Worm (Caenorhabditis elegans) whole organism, L4 larva: Measurements from ENCODE around the gene F13B6.1.

Experiments used
- F10B5.3 ChIP-seq: sonication (generic microtip); optimal IDR thresholded peaks from 2 replicates; lab custom pipeline; 2016; ENCODE audit warnings: mild to moderate bottlenecking, missing genetic modification characterization, missing compliant biosample characterization
- F37D6.2 ChIP-seq: sonication (generic microtip); optimal IDR thresholded peaks from 2 replicates; lab custom pipeline; 2016; ENCODE audit warnings: mild to moderate bottlenecking, missing genetic modification characterization, missing compliant biosample characterization
- F49E8.2 ChIP-seq: sonication (generic microtip); optimal IDR thresholded peaks from 2 replicates; lab custom pipeline; 2016; ENCODE audit warnings: missing compliant biosample characterization, mild to moderate bottlenecking, missing genetic modification characterization, borderline replicate concordance
- R02D3.7 ChIP-seq: fragments of 150-350 bp; sonication (generic microtip); optimal IDR thresholded peaks from 3 replicates; lab custom pipeline; 2014; ENCODE audit warnings: missing biosample characterization, missing genetic modification characterization
- T26A8.4 ChIP-seq: fragments of 200-800 bp; sonication (Bioruptor generic); IDR thresholded peaks from 2 replicates; pipeline ENCODE4 v1.3.6; 2022; ENCODE audit warnings: missing genetic modification characterization, missing compliant biosample characterization
- Y105C5A.15 ChIP-seq: fragments of 200-800 bp; sonication (Bioruptor generic); IDR thresholded peaks from 2 replicates; pipeline ENCODE4 v1.3.6; 2022; ENCODE audit warnings: missing genetic modification characterization, missing compliant biosample characterization
- Y75B8A.6 ChIP-seq: fragments of 200-800 bp; sonication (Bioruptor generic); IDR thresholded peaks from 2 replicates; pipeline ENCODE4 v1.3.6; 2022; ENCODE audit warnings: missing genetic modification reagents, missing genetic modification characterization, missing compliant biosample characterization
- aha-1 ChIP-seq: fragments of 150-350 bp; peaks from one replicate; lab custom pipeline; 2014; ENCODE audit warnings: missing biosample characterization, missing genetic modification characterization
- ama-1 ChIP-seq: fragments of 150-350 bp; optimal IDR thresholded peaks from 2 replicates; lab custom pipeline; 2014; ENCODE audit warnings: inconsistent platforms, mixed read lengths
- attf-4 ChIP-seq: sonication (generic microtip); optimal IDR thresholded peaks from 3 replicates; lab custom pipeline; 2017; ENCODE audit warnings: missing biosample characterization, missing genetic modification characterization
- ceh-44 ChIP-seq: fragments of 200-800 bp; sonication (Bioruptor generic); IDR thresholded peaks from 2 replicates; pipeline ENCODE4 v1.3.6; 2022; ENCODE audit warnings: missing genetic modification reagents, missing genetic modification characterization, missing compliant biosample characterization
- ceh-82 ChIP-seq: sonication (generic microtip); optimal IDR thresholded peaks from 2 replicates; lab custom pipeline; 2017; ENCODE audit warnings: missing biosample characterization, missing genetic modification characterization
- ces-1 ChIP-seq: fragments of 150-350 bp; sonication (generic microtip); optimal IDR thresholded peaks from 4 replicates; lab custom pipeline; 2014; ENCODE audit warnings: missing biosample characterization, missing genetic modification reagents, missing genetic modification characterization
- cey-2 ChIP-seq: sonication (generic microtip); optimal IDR thresholded peaks from 3 replicates; lab custom pipeline; 2017; ENCODE audit warnings: missing genetic modification characterization, mild to moderate bottlenecking, missing compliant biosample characterization, antibody characterized with exemption, borderline replicate concordance; ENCODE audit not compliant: insufficient read depth
- daf-16 ChIP-seq, 3 experiments: sonication (generic microtip); optimal IDR thresholded peaks; 2 replicates each; lab custom pipeline; 2016 to 2017; ENCODE audit warnings: missing genetic modification characterization in 3 of 3, missing genetic modification reagents in 3 of 3, mild to moderate bottlenecking in 2 of 3, missing compliant biosample characterization in 2 of 3, missing biosample characterization in 1 of 3, moderate library complexity in 1 of 3
- egl-43 ChIP-seq: fragments of 200-800 bp; sonication (Bioruptor generic); IDR thresholded peaks from 2 replicates; pipeline ENCODE4 v1.3.6; 2022; ENCODE audit warnings: missing genetic modification reagents, missing genetic modification characterization, missing compliant biosample characterization
- fkh-10 ChIP-seq: fragments of 150-350 bp; optimal IDR thresholded peaks from 2 replicates; lab custom pipeline; 2014; ENCODE audit warnings: missing biosample characterization, missing genetic modification reagents, missing genetic modification characterization
- hif-1 ChIP-seq, 2 experiments: sonication (generic microtip); optimal IDR thresholded peaks; 2 replicates each; lab custom pipeline; 2016 to 2017; ENCODE audit warnings: missing compliant biosample characterization in 2 of 2, missing genetic modification characterization in 2 of 2, missing genetic modification reagents in 2 of 2, missing genotype in 2 of 2, mild to moderate bottlenecking in 1 of 2
- hlh-11 ChIP-seq: fragments of 200-800 bp; sonication (Bioruptor generic); optimal IDR thresholded peaks from 2 replicates; lab custom pipeline; 2018; ENCODE audit warnings: mild to moderate bottlenecking, missing genetic modification characterization, missing compliant biosample characterization
- jun-1 ChIP-seq: fragments of 150-350 bp; optimal IDR thresholded peaks from 2 replicates; lab custom pipeline; 2014; ENCODE audit warnings: missing biosample characterization, missing genetic modification reagents, missing genetic modification characterization
- lin-38 ChIP-seq: fragments of 200-800 bp; sonication (Bioruptor generic); IDR thresholded peaks from 2 replicates; pipeline ENCODE4 v1.3.6; 2022; ENCODE audit warnings: missing genetic modification reagents, missing genetic modification characterization, missing compliant biosample characterization
- mep-1 ChIP-seq: fragments of 150-350 bp; sonication (generic microtip); optimal IDR thresholded peaks from 3 replicates; lab custom pipeline; 2014; ENCODE audit warnings: missing biosample characterization, missing genetic modification characterization
- mxl-2 ChIP-seq: fragments of 200-800 bp; sonication (Bioruptor generic); conservative IDR thresholded peaks from 2 replicates; pipeline ENCODE4 v1.3.6; 2022; ENCODE audit warnings: missing genetic modification reagents, missing genetic modification characterization, missing compliant biosample characterization
- mxl-3 ChIP-seq: fragments of 200-800 bp; sonication (Bioruptor generic); optimal IDR thresholded peaks from 2 replicates; lab custom pipeline; 2018; ENCODE audit warnings: mild to moderate bottlenecking, missing genetic modification characterization, missing compliant biosample characterization
- nhr-237 ChIP-seq: sonication (generic microtip); optimal IDR thresholded peaks from 2 replicates; lab custom pipeline; 2017; ENCODE audit warnings: missing biosample characterization, missing genetic modification characterization
- nhr-28 ChIP-seq: fragments of 150-350 bp; optimal IDR thresholded peaks from 2 replicates; lab custom pipeline; 2014; ENCODE audit warnings: missing biosample characterization, missing genetic modification characterization
- nhr-48 ChIP-seq: sonication (generic microtip); optimal IDR thresholded peaks from 2 replicates; lab custom pipeline; 2016; ENCODE audit warnings: mild to moderate bottlenecking, missing genetic modification characterization, missing compliant biosample characterization
- nhr-6 ChIP-seq: fragments of 150-350 bp; optimal IDR thresholded peaks from 2 replicates; lab custom pipeline; 2014; ENCODE audit warnings: missing biosample characterization, missing genetic modification characterization
- php-3 ChIP-seq: fragments of 200-800 bp; sonication (Bioruptor generic); IDR thresholded peaks from 2 replicates; pipeline ENCODE4 v1.3.6; 2022; ENCODE audit warnings: missing genetic modification reagents, missing genetic modification characterization, missing compliant biosample characterization
- sdz-12 ChIP-seq: fragments of 200-800 bp; sonication (Bioruptor generic); optimal IDR thresholded peaks from 2 replicates; lab custom pipeline; 2018; ENCODE audit warnings: mild to moderate bottlenecking, missing genetic modification characterization, missing compliant biosample characterization
- spr-1 ChIP-seq: sonication (generic microtip); optimal IDR thresholded peaks from 2 replicates; lab custom pipeline; 2016; ENCODE audit warnings: mild to moderate bottlenecking, missing genetic modification characterization, missing compliant biosample characterization
- tag-97 ChIP-seq: fragments of 200-800 bp; sonication (Bioruptor generic); IDR thresholded peaks from 2 replicates; pipeline ENCODE4 v1.3.6; 2022; ENCODE audit warnings: missing genetic modification characterization, missing compliant biosample characterization
- unc-39 ChIP-seq: sonication (generic microtip); optimal IDR thresholded peaks from 2 replicates; lab custom pipeline; 2017; ENCODE audit warnings: missing biosample characterization, missing genetic modification characterization
- unc-62 ChIP-seq, 3 experiments: fragments of 150-350 bp in 1 of 3; sonication (generic microtip); optimal IDR thresholded peaks in 2 of 3; peaks in 1 of 3; 1 replicate in 1 of 3; 2 replicates in 2 of 3; lab custom pipeline; 2014 to 2017; ENCODE audit warnings: missing biosample characterization in 3 of 3, missing genetic modification characterization in 3 of 3, missing genetic modification reagents in 3 of 3, missing genotype in 1 of 3
- vab-7 ChIP-seq: fragments of 200-800 bp; sonication (Bioruptor generic); IDR thresholded peaks from 2 replicates; pipeline ENCODE4 v1.3.6; 2022; ENCODE audit warnings: missing genetic modification reagents, missing genetic modification characterization, missing compliant biosample characterization
- ztf-11 ChIP-seq: fragments of 150-350 bp; optimal IDR thresholded peaks from 2 replicates; lab custom pipeline; 2014; ENCODE audit warnings: missing biosample characterization, missing genetic modification characterization
- ztf-7 ChIP-seq: fragments of 150-350 bp; optimal IDR thresholded peaks from 2 replicates; lab custom pipeline; 2014; ENCODE audit warnings: missing biosample characterization, missing genetic modification characterization

The F13B6.1 gene

ce11 chrIV:7456225-7456624 lies at the start of gene F13B6.1:
F13B6.1 (plus strand) TSS chrIV:7456525.
- TF ChIP-seq T26A8.4 (GFP tag; lab: Robert Waterston, UW) (no peak), tag-97 (GFP tag; lab: Robert Waterston, UW) (no peak), egl-43 (GFP tag; lab: Robert Waterston, UW) (no peak), nhr-48 (tag; lab: Kevin White, UChicago) (no peak), unc-39 (tag; lab: Kevin White, UChicago) (no peak), attf-4 (tag; lab: Kevin White, UChicago) (no peak), hlh-11 (tag; lab: Kevin White, UChicago) (no peak), jun-1 (tag; lab: Kevin White, UChicago) (no peak), cey-2 (tag; lab: Kevin White, UChicago) (no peak), mxl-2 (GFP tag; lab: Robert Waterston, UW) (no peak), R02D3.7 (tag; lab: Kevin White, UChicago) (no peak), Y105C5A.15 (GFP tag; lab: Robert Waterston, UW) (no peak), spr-1 (tag; lab: Kevin White, UChicago) (no peak), F49E8.2 (no peak), nhr-237 (tag; lab: Kevin White, UChicago) (no peak), nhr-6 (no peak), ama-1 (lab: Kevin White, UChicago) (no peak)

- TF ChIP-seq nhr-28 (peak; percentile 31), mxl-3 (GFP tag; lab: Kevin White, UChicago) (no peak)
These were observed 49.6 kb upstream of the F13B6.1 start for ce11 chrIV:7406690-7407089.

- TF ChIP-seq aha-1 (tag; lab: Kevin White, UChicago) = peak; percentile 1
- no peak for TF ChIP-seq F49E8.2
- no peak for TF ChIP-seq hif-1 (tag; optimal IDR thresholded peaks at IDR 0.05; lab: Kevin White, UChicago)
- no peak for TF ChIP-seq spr-1 (tag; lab: Kevin White, UChicago)
- peak; percentile 86 for TF ChIP-seq fkh-10 (GFP tag; lab: Kevin White, UChicago)
- TF ChIP-seq F37D6.2 = no peak
- no peak for TF ChIP-seq lin-38 (GFP tag; lab: Robert Waterston, UW)
- TF ChIP-seq mep-1 (tag; lab: Kevin White, UChicago) = no peak
- TF ChIP-seq ceh-44 (GFP tag; lab: Robert Waterston, UW) = no peak
- TF ChIP-seq F10B5.3 (tag; lab: Kevin White, UChicago) = no peak
- TF ChIP-seq T26A8.4 (GFP tag; lab: Robert Waterston, UW) = no peak
- TF ChIP-seq nhr-48 (tag; lab: Kevin White, UChicago) = no peak
- no peak for TF ChIP-seq sdz-12 (GFP tag; lab: Kevin White, UChicago)
- TF ChIP-seq Y75B8A.6 (GFP tag; lab: Robert Waterston, UW) = no peak
These were observed 49.0 kb upstream of the F13B6.1 start for ce11 chrIV:7407301-7407700.

- TF ChIP-seq aha-1 (tag; lab: Kevin White, UChicago) = peak; percentile 97
- TF ChIP-seq ceh-82 (tag; lab: Kevin White, UChicago) = no peak
These were observed 42.8 kb upstream of the F13B6.1 start for ce11 chrIV:7413573-7413972.

ce11 chrIV:7414163-7414562 lies 42.2 kb upstream of the F13B6.1 start:
- TF ChIP-seq ztf-7 (tag; lab: Kevin White, UChicago) = no peak
- peak; percentile 73 for TF ChIP-seq ces-1
- TF ChIP-seq nhr-48 (tag; lab: Kevin White, UChicago) = no peak
- peak; percentile 50 for TF ChIP-seq fkh-10 (GFP tag; lab: Kevin White, UChicago)
- TF ChIP-seq, all 104 proteins: peak for 2

- TF ChIP-seq tag-97 (GFP tag; lab: Robert Waterston, UW) (no peak), mep-1 (tag; lab: Kevin White, UChicago) (no peak), unc-62 (GFP tag; optimal IDR thresholded peaks at IDR 0.05 in 1 of 2; lab: Kevin White, UChicago) (no peak), unc-62 (tag; optimal IDR thresholded peaks at IDR 0.05; lab: Kevin White, UChicago) (no peak), ztf-11 (no peak), daf-16 (GFP tag; optimal IDR thresholded peaks at IDR 0.05; lab: Kevin White, UChicago) (no peak), daf-16 (tag; optimal IDR thresholded peaks at IDR 0.05; lab: Kevin White, UChicago) (no peak), ama-1 (lab: Kevin White, UChicago) (no peak), php-3 (no peak), vab-7 (GFP tag; lab: Robert Waterston, UW) (no peak), hlh-11 (tag; lab: Kevin White, UChicago) (no peak)
These were observed 37.5 kb upstream of the F13B6.1 start, which contains the start of gene B0496.6 for ce11 chrIV:7418818-7419217. B0496.6 (plus strand) TSS chrIV:7419118.
